Worm (Caenorhabditis elegans): ENCODE measurements around the gene srab-24.

DNA sequence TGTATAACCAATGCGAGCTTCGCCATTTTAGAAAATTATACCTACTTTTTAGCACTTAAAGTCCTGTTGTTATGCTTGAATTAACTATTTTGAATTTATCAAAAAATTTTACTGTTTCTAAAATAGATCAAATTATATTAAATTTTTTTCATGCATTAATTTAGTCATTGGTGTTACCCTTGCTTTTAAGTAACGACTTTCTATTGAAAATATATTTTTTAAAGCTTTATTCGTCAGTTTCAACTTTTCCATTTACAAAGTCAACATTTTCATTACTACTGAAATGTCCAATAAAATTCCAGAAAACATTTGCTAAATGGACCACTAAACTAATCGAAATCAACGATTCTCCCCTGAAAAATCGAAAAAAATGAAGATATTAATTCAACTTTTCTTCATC lies 41.6 kb upstream of the srab-24 start, which contains the start of gene Y64G10A.7:
- TF ChIP-seq lin-13 (GFP tag; optimal IDR thresholded peaks at IDR 0.05) = no peak
- TF ChIP-seq ztf-11 (tag; optimal IDR thresholded peaks at IDR 0.05) = no peak
- TF ChIP-seq unc-98 (GFP tag; IDR thresholded peaks at IDR 0.05) = no peak
- no peak for TF ChIP-seq hlh-4 (tag; optimal IDR thresholded peaks at IDR 0.05)
- TF ChIP-seq nhr-76 (tag; optimal IDR thresholded peaks at IDR 0.05) = no peak
- no peak for TF ChIP-seq alr-1 (tag; optimal IDR thresholded peaks at IDR 0.05; ENCODE audit: borderline replicate concordance)
- TF ChIP-seq skn-1 (tag; optimal IDR thresholded peaks at IDR 0.05) = no peak
- TF ChIP-seq nhr-11 (tag; optimal IDR thresholded peaks at IDR 0.05) = no peak
- no peak for TF ChIP-seq rnt-1 (tag; optimal IDR thresholded peaks at IDR 0.05)
- no peak for TF ChIP-seq nhr-77 (tag; optimal IDR thresholded peaks at IDR 0.05)
- TF ChIP-seq jun-1 (tag; optimal IDR thresholded peaks at IDR 0.05) = no peak
- no peak for TF ChIP-seq aha-1 (tag; optimal IDR thresholded peaks at IDR 0.05)
